Fruit fly (Drosophila melanogaster) whole organism, embryonic: ENCODE data around the gene Atpalpha.

Experiments
- Blimp-1 ChIP-seq: fragments of 200-800 bp; sonication (Bioruptor generic); optimal IDR thresholded peaks from 3 replicates; lab custom pipeline; 2018; ENCODE audit warnings: missing biosample characterization, missing genetic modification characterization, mild to moderate bottlenecking, moderate library complexity, missing genetic modification reagents
- CG18764 ChIP-seq: fragments of 200-800 bp; sonication (Bioruptor generic); optimal IDR thresholded peaks from 3 replicates; lab custom pipeline; 2016; ENCODE audit warnings: missing biosample characterization, missing genetic modification characterization
- CG2678 ChIP-seq: fragments of 200-800 bp; sonication (Bioruptor generic); optimal IDR thresholded peaks from 3 replicates; lab custom pipeline; 2019; ENCODE audit warnings: missing biosample characterization, mild to moderate bottlenecking, missing genetic modification characterization, moderate library complexity
- CG3407 ChIP-seq: fragments of 200-800 bp; sonication (Bioruptor generic); optimal IDR thresholded peaks from 2 replicates; lab custom pipeline; 2018; ENCODE audit warnings: missing biosample characterization, mild to moderate bottlenecking, missing genetic modification characterization
- CG4617 ChIP-seq: fragments of 200-800 bp; sonication (Bioruptor generic); optimal IDR thresholded peaks from 3 replicates; lab custom pipeline; 2016; ENCODE audit warnings: missing biosample characterization, missing genetic modification characterization, borderline replicate concordance
- Dll ChIP-seq: fragments of 200-800 bp; sonication (Bioruptor generic); IDR thresholded peaks from 4 replicates; pipeline ENCODE4 v1.3.6; 2022; ENCODE audit warnings: missing biosample characterization, missing genetic modification characterization; ENCODE audit not compliant: partially characterized antibody
- br ChIP-seq: fragments of >200 bp; optimal IDR thresholded peaks from 2 replicates; lab custom pipeline; 2017
- gem ChIP-seq: fragments of 200-800 bp; sonication (Bioruptor generic); optimal IDR thresholded peaks from 2 replicates; lab custom pipeline; 2019; ENCODE audit warnings: missing biosample characterization, mild to moderate bottlenecking, missing genetic modification characterization, moderate library complexity
- h ChIP-seq: fragments of >200 bp; optimal IDR thresholded peaks from 2 replicates; lab custom pipeline; 2017
- org-1 ChIP-seq: fragments of 200-800 bp; sonication (Bioruptor generic); optimal IDR thresholded peaks from 2 replicates; lab custom pipeline; 2017; ENCODE audit warnings: missing biosample characterization, missing genetic modification characterization
- slbo ChIP-seq: fragments of 200-800 bp; sonication (Bioruptor generic); IDR thresholded peaks from 2 replicates; pipeline ENCODE4 v1.3.6; 2022; ENCODE audit warnings: missing biosample characterization, missing genetic modification characterization
- sna ChIP-seq: fragments of 200-800 bp; sonication (Bioruptor generic); IDR thresholded peaks from 2 replicates; pipeline ENCODE4 v1.3.6; 2022; ENCODE audit warnings: missing biosample characterization, missing genetic modification characterization; ENCODE audit not compliant: partially characterized antibody
- so ChIP-seq: fragments of 200-800 bp; sonication (Bioruptor generic); IDR thresholded peaks from 3 replicates; pipeline ENCODE4 v1.3.6; 2022; ENCODE audit warnings: missing biosample characterization, missing genetic modification characterization
- vfl ChIP-seq: fragments of 200-800 bp; sonication (Bioruptor generic); optimal IDR thresholded peaks from 2 replicates; lab custom pipeline; 2016; ENCODE audit warnings: missing biosample characterization, missing genetic modification characterization

dm6 chr3R:20954531-20954930 lies 6.0 kb downstream of the Atpalpha start:
- no peak for TF ChIP-seq CG2678 (tag; lab: Kevin White, UChicago)
- TF ChIP-seq so: no peak
- no peak for TF ChIP-seq Blimp-1 (GFP tag; lab: Kevin White, UChicago)
- TF ChIP-seq h (lab: Kevin White, UChicago): no peak
- no peak for TF ChIP-seq sna (GFP tag; lab: Robert Waterston, UW)
- TF ChIP-seq br: no peak
- no peak for TF ChIP-seq org-1 (GFP tag; lab: Kevin White, UChicago)
- no peak for TF ChIP-seq CG4617 (GFP tag; lab: Kevin White, UChicago)
- TF ChIP-seq slbo (GFP tag; lab: Robert Waterston, UW): no peak
- no peak for TF ChIP-seq CG3407 (GFP tag; lab: Kevin White, UChicago)
- TF ChIP-seq Dll (GFP tag; lab: Robert Waterston, UW): no peak
- TF ChIP-seq vfl: no peak
- no peak for TF ChIP-seq CG18764 (GFP tag; lab: Kevin White, UChicago)
- no peak for TF ChIP-seq gem (tag; lab: Kevin White, UChicago)
